Worm (Caenorhabditis elegans) whole organism, midembryonic: ENCODE measurements around the gene cyp-14A5.

ENCODE experiments used
- T22C8.4 ChIP-seq: fragments of 200-800 bp; sonication (Bioruptor generic); IDR thresholded peaks from 2 replicates; pipeline ENCODE4 v1.3.6; 2022; ENCODE audit warnings: missing genetic modification characterization, missing compliant biosample characterization
- cog-1 ChIP-seq: sonication (generic microtip); optimal IDR thresholded peaks from 2 replicates; lab custom pipeline; 2016; ENCODE audit warnings: missing genetic modification characterization, missing compliant biosample characterization
- flt-1 ChIP-seq: fragments of 200-800 bp; sonication (Bioruptor generic); IDR thresholded peaks from 2 replicates; pipeline ENCODE4 v1.3.6; 2022; ENCODE audit warnings: missing genetic modification characterization, missing compliant biosample characterization
- klf-2 ChIP-seq: fragments of 200-800 bp; sonication (Bioruptor generic); conservative IDR thresholded peaks from 2 replicates; pipeline ENCODE4 v1.3.6; 2022; ENCODE audit warnings: missing genetic modification reagents, missing genetic modification characterization, missing compliant biosample characterization
- med-1 ChIP-seq: sonication (generic microtip); optimal IDR thresholded peaks from 2 replicates; lab custom pipeline; 2017; ENCODE audit warnings: missing genetic modification characterization, mild to moderate bottlenecking, missing compliant biosample characterization, antibody characterized with exemption, missing genetic modification reagents; ENCODE audit not compliant: insufficient read depth
- ref-1 ChIP-seq: fragments of 200-800 bp; sonication (Bioruptor generic); conservative IDR thresholded peaks from 2 replicates; pipeline ENCODE4 v1.3.6; 2022; ENCODE audit warnings: missing genetic modification reagents, missing genetic modification characterization, missing compliant biosample characterization
- tab-1 ChIP-seq: fragments of 200-800 bp; sonication (Bioruptor generic); IDR thresholded peaks from 2 replicates; pipeline ENCODE4 v1.3.6; 2022; ENCODE audit warnings: missing genetic modification characterization, missing compliant biosample characterization
- ztf-23 ChIP-seq: fragments of 200-800 bp; sonication (Bioruptor generic); IDR thresholded peaks from 2 replicates; pipeline ENCODE4 v1.3.6; 2022; ENCODE audit warnings: missing genetic modification reagents, missing genetic modification characterization, missing compliant biosample characterization
- ztf-29 ChIP-seq: fragments of 200-800 bp; sonication (Bioruptor generic); IDR thresholded peaks from 2 replicates; pipeline ENCODE4 v1.3.6; 2022; ENCODE audit warnings: missing genetic modification reagents, missing genetic modification characterization, missing compliant biosample characterization

cyp-14A5 gene

ce11 chrV:5412808-5413405 is 10.2 kb downstream of the cyp-14A5 start, which contains the start of gene F08F3.10:
Gene F08F3.10 (plus strand): TSS chrV:5413355.
- TF ChIP-seq med-1 (GFP tag; lab: Kevin White, UChicago), result no peak
- TF ChIP-seq klf-2 (GFP tag; lab: Robert Waterston, UW), result no peak
- TF ChIP-seq flt-1 (GFP tag; lab: Robert Waterston, UW), result no peak
- no peak for TF ChIP-seq tab-1 (GFP tag; lab: Robert Waterston, UW)
- no peak for TF ChIP-seq ztf-23 (GFP tag; lab: Robert Waterston, UW)
- no peak for TF ChIP-seq ztf-29 (GFP tag; lab: Robert Waterston, UW)
- no peak for TF ChIP-seq ref-1
- no peak for TF ChIP-seq cog-1 (tag; lab: Kevin White, UChicago)
- no peak for TF ChIP-seq T22C8.4 (GFP tag; lab: Robert Waterston, UW)

- TF ChIP-seq tab-1 (GFP tag; lab: Robert Waterston, UW) (no peak), ref-1 (no peak)
Observed at ce11 chrV:5410679-5411078, 12.4 kb downstream of the cyp-14A5 start, which contains the start of gene F08F3.4. Gene F08F3.4 (plus strand): TSS chrV:5410955.

- TF ChIP-seq T22C8.4 (GFP tag; lab: Robert Waterston, UW) (no peak), tab-1 (GFP tag; lab: Robert Waterston, UW) (no peak), klf-2 (GFP tag; lab: Robert Waterston, UW) (no peak), ref-1 (no peak), ztf-29 (GFP tag; lab: Robert Waterston, UW) (no peak), cog-1 (tag; lab: Kevin White, UChicago) (no peak), med-1 (GFP tag; lab: Kevin White, UChicago) (no peak), flt-1 (GFP tag; lab: Robert Waterston, UW) (no peak), ztf-23 (GFP tag; lab: Robert Waterston, UW) (no peak)
Observed at ce11 chrV:5408921-5409320, 14.2 kb downstream of the cyp-14A5 start.

ce11 chrV:5408223-5408622 is 14.9 kb downstream of the cyp-14A5 start, which contains the start of gene C25A6.1:
Gene C25A6.1 (plus strand): TSS chrV:5408523.
- TF ChIP-seq med-1 (GFP tag; lab: Kevin White, UChicago) (no peak), cog-1 (tag; lab: Kevin White, UChicago) (no peak), tab-1 (GFP tag; lab: Robert Waterston, UW) (no peak), ztf-23 (GFP tag; lab: Robert Waterston, UW) (no peak), T22C8.4 (GFP tag; lab: Robert Waterston, UW) (no peak), klf-2 (GFP tag; lab: Robert Waterston, UW) (no peak), ztf-29 (GFP tag; lab: Robert Waterston, UW) (no peak), flt-1 (GFP tag; lab: Robert Waterston, UW) (no peak)

ce11 chrV:5405053-5405452 is 18.0 kb downstream of the cyp-14A5 start, which contains the start of gene dmsr-7:
Gene dmsr-7 (plus strand): TSS chrV:5405353.
- TF ChIP-seq cog-1 (tag; lab: Kevin White, UChicago) (no peak), tab-1 (GFP tag; lab: Robert Waterston, UW) (no peak), flt-1 (GFP tag; lab: Robert Waterston, UW) (no peak), med-1 (GFP tag; lab: Kevin White, UChicago) (no peak), klf-2 (GFP tag; lab: Robert Waterston, UW) (no peak), ref-1 (no peak), ztf-23 (GFP tag; lab: Robert Waterston, UW) (no peak), T22C8.4 (GFP tag; lab: Robert Waterston, UW) (no peak), ztf-29 (GFP tag; lab: Robert Waterston, UW) (no peak)

- no peak for TF ChIP-seq ref-1
- TF ChIP-seq cog-1 (tag; lab: Kevin White, UChicago), result no peak
- TF ChIP-seq ztf-29 (GFP tag; lab: Robert Waterston, UW), result no peak
- TF ChIP-seq ztf-23 (GFP tag; lab: Robert Waterston, UW), result no peak
Observed at ce11 chrV:5403938-5404337, 19.1 kb downstream of the cyp-14A5 start.

ce11 chrV:5392993-5393628 is 30.0 kb downstream of the cyp-14A5 start, which contains the start of gene C35A11.4:
Gene C35A11.4 (minus strand): TSS chrV:5393148.
- no peak for TF ChIP-seq cog-1 (tag; lab: Kevin White, UChicago)
- no peak for TF ChIP-seq ztf-23 (GFP tag; lab: Robert Waterston, UW)
- TF ChIP-seq ref-1, result no peak
- no peak for TF ChIP-seq klf-2 (GFP tag; lab: Robert Waterston, UW)
- TF ChIP-seq T22C8.4 (GFP tag; lab: Robert Waterston, UW), result no peak
- TF ChIP-seq tab-1 (GFP tag; lab: Robert Waterston, UW), result no peak
- no peak for TF ChIP-seq ztf-29 (GFP tag; lab: Robert Waterston, UW)
- no peak for TF ChIP-seq flt-1 (GFP tag; lab: Robert Waterston, UW)
- TF ChIP-seq med-1 (GFP tag; lab: Kevin White, UChicago), result no peak

- no peak for TF ChIP-seq ztf-29 (GFP tag; lab: Robert Waterston, UW)
- no peak for TF ChIP-seq med-1 (GFP tag; lab: Kevin White, UChicago)
Observed at ce11 chrV:5385914-5386493, 37.1 kb downstream of the cyp-14A5 start, which contains the start of gene C35A11.2. Gene C35A11.2 (plus strand): TSS chrV:5386299.

ce11 chrV:5372118-5372517 is 51.0 kb downstream of the cyp-14A5 start, which contains the start of gene C35A11.3:
Gene C35A11.3 (plus strand): TSS chrV:5372418.
- TF ChIP-seq cog-1 (tag; lab: Kevin White, UChicago), result no peak
- TF ChIP-seq ztf-29 (GFP tag; lab: Robert Waterston, UW), result no peak
- no peak for TF ChIP-seq ref-1
- no peak for TF ChIP-seq med-1 (GFP tag; lab: Kevin White, UChicago)
- TF ChIP-seq T22C8.4 (GFP tag; lab: Robert Waterston, UW), result no peak
- no peak for TF ChIP-seq tab-1 (GFP tag; lab: Robert Waterston, UW)
- TF ChIP-seq klf-2 (GFP tag; lab: Robert Waterston, UW), result no peak
- no peak for TF ChIP-seq flt-1 (GFP tag; lab: Robert Waterston, UW)
- no peak for TF ChIP-seq ztf-23 (GFP tag; lab: Robert Waterston, UW)
